Worm (Caenorhabditis elegans) whole organism, late embryonic: ENCODE measurements around the gene dcr-1.

Experiments
- C08G9.2 ChIP-seq: sonication (generic microtip); optimal IDR thresholded peaks from 2 replicates; lab custom pipeline; 2016; ENCODE audit warnings: mild to moderate bottlenecking, missing genetic modification characterization, moderate library complexity, missing compliant biosample characterization
- F13H6.1 ChIP-seq: sonication (generic microtip); optimal IDR thresholded peaks from 2 replicates; lab custom pipeline; 2016; ENCODE audit warnings: missing genetic modification characterization, missing compliant biosample characterization
- K02D7.2 ChIP-seq: sonication (generic microtip); optimal IDR thresholded peaks from 2 replicates; lab custom pipeline; 2017; ENCODE audit warnings: mild to moderate bottlenecking, missing genetic modification characterization, missing compliant biosample characterization
- T23F11.4 ChIP-seq: fragments of 200-800 bp; sonication (Bioruptor generic); optimal IDR thresholded peaks from 2 replicates; lab custom pipeline; 2018; ENCODE audit warnings: mild to moderate bottlenecking, missing genetic modification characterization, missing compliant biosample characterization
- ahr-1 ChIP-seq: sonication (generic microtip); optimal IDR thresholded peaks from 2 replicates; lab custom pipeline; 2016; ENCODE audit warnings: missing genetic modification characterization, missing compliant biosample characterization
- ceh-18 ChIP-seq: sonication (generic microtip); optimal IDR thresholded peaks from 2 replicates; lab custom pipeline; 2016; ENCODE audit warnings: missing genetic modification characterization, missing compliant biosample characterization
- ceh-19 ChIP-seq: fragments of 200-800 bp; sonication (Bioruptor generic); optimal IDR thresholded peaks from 2 replicates; lab custom pipeline; 2018; ENCODE audit warnings: mild to moderate bottlenecking, missing genetic modification characterization, missing compliant biosample characterization
- ceh-2 ChIP-seq: sonication (generic microtip); optimal IDR thresholded peaks from 2 replicates; lab custom pipeline; 2016; ENCODE audit warnings: missing genotype, missing genetic modification characterization, missing compliant biosample characterization
- ceh-24 ChIP-seq: sonication (generic microtip); optimal IDR thresholded peaks from 2 replicates; lab custom pipeline; 2016; ENCODE audit warnings: mild to moderate bottlenecking, missing genetic modification characterization, missing compliant biosample characterization
- ceh-30 ChIP-seq: fragments of 150-350 bp; optimal IDR thresholded peaks from 2 replicates; lab custom pipeline; 2014; ENCODE audit warnings: missing biosample characterization, missing genetic modification characterization
- ceh-34 ChIP-seq: sonication (generic microtip); optimal IDR thresholded peaks from 2 replicates; lab custom pipeline; 2016; ENCODE audit warnings: mild to moderate bottlenecking, missing genetic modification characterization, missing compliant biosample characterization
- ceh-45 ChIP-seq: fragments of 200-800 bp; sonication (Bioruptor generic); IDR thresholded peaks from 2 replicates; pipeline ENCODE4 v1.3.6; 2022; ENCODE audit warnings: missing genetic modification reagents, missing genetic modification characterization, missing compliant biosample characterization
- ceh-48 ChIP-seq: sonication (generic microtip); optimal IDR thresholded peaks from 2 replicates; lab custom pipeline; 2016; ENCODE audit warnings: missing genetic modification characterization, inconsistent platforms, missing compliant biosample characterization
- ceh-9 ChIP-seq: sonication (generic microtip); optimal IDR thresholded peaks from 2 replicates; lab custom pipeline; 2016; ENCODE audit warnings: mild to moderate bottlenecking, missing genetic modification characterization, inconsistent platforms, missing compliant biosample characterization
- che-1 ChIP-seq: sonication (generic microtip); optimal IDR thresholded peaks from 2 replicates; lab custom pipeline; 2016; ENCODE audit warnings: mild to moderate bottlenecking, missing genetic modification characterization, missing compliant biosample characterization
- dmd-4 ChIP-seq: sonication (generic microtip); optimal IDR thresholded peaks from 2 replicates; lab custom pipeline; 2016; ENCODE audit warnings: borderline replicate concordance, missing genetic modification characterization, missing compliant biosample characterization
- dve-1 ChIP-seq: sonication (generic microtip); optimal IDR thresholded peaks from 2 replicates; lab custom pipeline; 2017; ENCODE audit warnings: antibody characterized with exemption, mild to moderate bottlenecking, missing genetic modification characterization, missing compliant biosample characterization
- elt-2 ChIP-seq: sonication (generic microtip); optimal IDR thresholded peaks from 2 replicates; lab custom pipeline; 2016; ENCODE audit warnings: missing genetic modification reagents, missing genetic modification characterization, missing compliant biosample characterization
- ets-4 ChIP-seq: sonication (generic microtip); optimal IDR thresholded peaks from 2 replicates; lab custom pipeline; 2016; ENCODE audit warnings: missing genetic modification characterization, missing compliant biosample characterization
- eyg-1 ChIP-seq: sonication (generic microtip); optimal IDR thresholded peaks from 2 replicates; lab custom pipeline; 2016; ENCODE audit warnings: missing genotype, missing genetic modification characterization, missing compliant biosample characterization
- fkh-10 ChIP-seq: fragments of 150-350 bp; optimal IDR thresholded peaks from 2 replicates; lab custom pipeline; 2014; ENCODE audit warnings: missing biosample characterization, missing genetic modification reagents, missing genetic modification characterization
- fkh-6 ChIP-seq: sonication (generic microtip); optimal IDR thresholded peaks from 2 replicates; lab custom pipeline; 2016; ENCODE audit warnings: missing genetic modification characterization, missing compliant biosample characterization
- hlh-15 ChIP-seq: sonication (generic microtip); optimal IDR thresholded peaks from 2 replicates; lab custom pipeline; 2016; ENCODE audit warnings: missing genetic modification characterization, missing compliant biosample characterization
- hlh-6 ChIP-seq: sonication (generic microtip); optimal IDR thresholded peaks from 2 replicates; lab custom pipeline; 2016; ENCODE audit warnings: missing genotype, missing genetic modification characterization, missing compliant biosample characterization
- hlh-8 ChIP-seq: sonication (generic microtip); optimal IDR thresholded peaks from 2 replicates; lab custom pipeline; 2016; ENCODE audit warnings: missing genotype, missing genetic modification characterization, missing compliant biosample characterization
- lim-6 ChIP-seq: sonication (generic microtip); optimal IDR thresholded peaks from 2 replicates; lab custom pipeline; 2016; ENCODE audit warnings: missing genetic modification characterization, missing compliant biosample characterization
- lin-11 ChIP-seq: fragments of 200-800 bp; sonication (Bioruptor generic); optimal IDR thresholded peaks from 2 replicates; lab custom pipeline; 2018; ENCODE audit warnings: mild to moderate bottlenecking, missing genetic modification characterization, missing compliant biosample characterization
- madf-2 ChIP-seq: sonication (generic microtip); optimal IDR thresholded peaks from 2 replicates; lab custom pipeline; 2017; ENCODE audit warnings: missing genetic modification characterization, missing compliant biosample characterization
- mec-3 ChIP-seq: sonication (generic microtip); optimal IDR thresholded peaks from 2 replicates; lab custom pipeline; 2016; ENCODE audit warnings: borderline replicate concordance, missing genetic modification characterization, missing compliant biosample characterization
- nhr-11 ChIP-seq: fragments of 150-350 bp; optimal IDR thresholded peaks from 2 replicates; lab custom pipeline; 2014; ENCODE audit warnings: missing biosample characterization, missing genetic modification characterization
- nhr-232 ChIP-seq: sonication (generic microtip); optimal IDR thresholded peaks from 2 replicates; lab custom pipeline; 2016; ENCODE audit warnings: missing genetic modification characterization, missing compliant biosample characterization
- pag-3 ChIP-seq: sonication (generic microtip); optimal IDR thresholded peaks from 2 replicates; lab custom pipeline; 2016; ENCODE audit warnings: missing compliant biosample characterization, missing genetic modification characterization, borderline replicate concordance
- pat-9 ChIP-seq: fragments of 200-800 bp; sonication (Bioruptor generic); optimal IDR thresholded peaks from 2 replicates; lab custom pipeline; 2018; ENCODE audit warnings: mild to moderate bottlenecking, missing genetic modification characterization, moderate library complexity, missing compliant biosample characterization
- pha-2 ChIP-seq: sonication (generic microtip); optimal IDR thresholded peaks from 2 replicates; lab custom pipeline; 2017; ENCODE audit warnings: mild to moderate bottlenecking, missing genetic modification characterization, missing compliant biosample characterization
- pha-4 ChIP-seq: fragments of 150-350 bp; optimal IDR thresholded peaks from 2 replicates; lab custom pipeline; 2018; ENCODE audit warnings: missing biosample characterization, missing genetic modification reagents, missing genetic modification characterization
- ref-2 ChIP-seq: sonication (generic microtip); optimal IDR thresholded peaks from 2 replicates; lab custom pipeline; 2016; ENCODE audit warnings: missing genetic modification characterization, missing compliant biosample characterization
- sox-4 ChIP-seq: sonication (generic microtip); optimal IDR thresholded peaks from 2 replicates; lab custom pipeline; 2017; ENCODE audit warnings: mild to moderate bottlenecking, missing genetic modification characterization, inconsistent platforms, missing compliant biosample characterization
- tbx-2 ChIP-seq: sonication (generic microtip); optimal IDR thresholded peaks from 2 replicates; lab custom pipeline; 2016; ENCODE audit warnings: missing genetic modification characterization, missing compliant biosample characterization
- tbx-7 ChIP-seq: sonication (generic microtip); optimal IDR thresholded peaks from 2 replicates; lab custom pipeline; 2016; ENCODE audit warnings: missing genotype, missing genetic modification characterization, missing compliant biosample characterization
- unc-3 ChIP-seq, 2 experiments: fragments of 200-800 bp in 1 of 2; sonication (Bioruptor generic) in 1 of 2; sonication (generic microtip) in 1 of 2; conservative IDR thresholded peaks in 1 of 2; optimal IDR thresholded peaks in 1 of 2; 2 replicates each; pipeline versions ENCODE4 v1.3.6 to Lab custom; 2016 to 2022; ENCODE audit warnings: missing compliant biosample characterization in 2 of 2, missing genetic modification characterization in 2 of 2, missing genetic modification reagents in 1 of 2
- unc-86 ChIP-seq: sonication (generic microtip); optimal IDR thresholded peaks from 2 replicates; lab custom pipeline; 2016; ENCODE audit warnings: missing genetic modification characterization, missing compliant biosample characterization

dcr-1 gene

DNA sequence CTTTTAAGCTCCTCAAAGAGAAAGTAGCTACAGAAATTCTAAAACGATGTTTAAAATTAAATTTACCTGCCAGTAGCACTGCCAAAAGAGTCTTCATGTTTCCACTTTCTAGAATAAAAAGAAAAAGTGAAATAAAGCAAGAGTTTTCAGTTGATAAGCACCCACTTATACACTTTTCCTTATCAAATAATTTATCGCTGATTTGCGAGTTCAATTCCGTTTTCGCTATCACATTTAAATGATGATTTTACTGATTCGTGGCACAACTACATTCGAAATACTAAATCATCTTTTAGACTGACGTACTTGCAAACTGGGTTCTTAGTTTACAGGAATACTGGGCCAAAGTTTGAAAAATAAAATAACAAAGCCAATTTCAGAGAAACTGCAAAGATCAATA lies 29.1 kb downstream of the dcr-1 start, which contains the start of gene K12H4.7:
K12H4.7 (minus strand) TSS at position 138 of the 400 bp plus-strand sequence.
- TF ChIP-seq elt-2 (tag; lab: Kevin White, UChicago) (peak; percentile 33), ceh-18 (no peak)
- TF ChIP-seq, all 69 proteins: peak for 1

DNA sequence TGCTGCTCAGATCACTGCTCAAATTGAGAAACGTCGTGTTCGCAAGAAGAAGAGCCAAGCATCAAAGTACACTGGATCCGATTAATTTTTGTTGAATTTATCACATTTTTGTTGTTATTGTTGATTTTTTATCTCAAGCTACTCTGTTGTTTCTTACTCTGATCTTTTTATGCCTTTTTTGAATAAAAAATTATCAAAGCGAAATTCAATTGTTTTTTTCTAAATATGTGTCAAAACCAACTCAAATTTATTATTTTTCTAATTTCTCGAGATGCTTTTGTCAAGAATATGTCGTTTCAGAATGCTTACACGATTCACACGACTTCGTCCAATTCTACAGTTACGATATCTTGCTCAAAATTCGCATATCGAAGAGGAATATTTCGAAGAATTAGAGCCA lies 32.7 kb downstream of the dcr-1 start, which contains the start of gene K12H4.2:
K12H4.2 (plus strand) TSS at position 301 of the 400 bp plus-strand sequence.
- no peak for TF ChIP-seq pha-4 (tag; lab: Kevin White, UChicago)

DNA sequence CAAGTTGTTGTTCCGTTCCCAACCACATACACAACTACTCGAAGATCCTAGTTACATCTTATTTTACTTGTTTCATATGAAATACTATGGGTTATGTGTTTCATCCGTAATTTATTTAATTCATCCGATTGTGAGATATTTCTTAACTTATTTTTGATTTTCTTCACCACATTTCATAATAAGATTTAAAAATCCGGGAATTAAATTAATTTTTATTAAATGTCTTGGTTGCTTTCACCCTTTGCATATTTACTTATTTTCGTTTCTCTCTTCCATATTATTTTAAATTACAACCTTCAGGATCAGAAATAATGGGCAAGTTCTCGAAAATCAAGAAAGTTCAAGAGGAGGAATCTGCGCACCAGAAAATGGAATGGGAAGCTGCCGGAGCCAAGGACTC lies 34.3 kb downstream of the dcr-1 start, which contains the start of gene K12H4.3:
K12H4.3 (plus strand) TSS at position 301 of the 400 bp plus-strand sequence.
- TF ChIP-seq mec-3 (tag; lab: Kevin White, UChicago) (no peak), unc-86 (tag; lab: Kevin White, UChicago) (no peak), tbx-7 (tag; lab: Kevin White, UChicago) (no peak), ceh-19 (no peak), pha-2 (no peak), ceh-9 (tag; lab: Kevin White, UChicago) (no peak), ets-4 (no peak)

DNA sequence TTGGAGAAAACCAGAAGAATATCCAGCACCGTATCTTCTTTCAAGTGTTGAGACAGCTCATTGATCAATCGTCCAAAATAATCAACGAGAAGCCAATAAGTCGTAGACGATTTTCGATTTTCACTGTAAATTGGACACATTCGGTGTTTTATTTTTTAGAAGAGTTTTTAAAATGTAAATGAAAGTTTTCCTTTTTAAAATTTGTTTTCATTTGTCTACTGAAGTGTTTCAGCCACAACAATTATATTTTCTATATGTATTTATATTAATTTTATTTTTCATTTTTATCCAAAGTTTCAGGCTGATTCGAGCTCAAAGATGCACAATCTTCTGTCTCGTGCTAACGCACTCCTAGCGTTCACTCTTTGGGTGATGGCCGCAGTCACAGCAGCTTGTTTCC lies 35.4 kb downstream of the dcr-1 start, which contains the start of gene spcs-3:
spcs-3 (plus strand) TSS at position 301 of the 400 bp plus-strand sequence.
- TF ChIP-seq ref-2, result no peak
- no peak for TF ChIP-seq K02D7.2 (tag; lab: Kevin White, UChicago)
- TF ChIP-seq lin-11, result no peak
- no peak for TF ChIP-seq ahr-1 (tag; lab: Kevin White, UChicago)
- TF ChIP-seq pag-3 (tag; lab: Kevin White, UChicago), result no peak
- no peak for TF ChIP-seq ceh-30
- TF ChIP-seq hlh-8 (tag; lab: Kevin White, UChicago), result no peak
- no peak for TF ChIP-seq fkh-6 (tag; lab: Kevin White, UChicago)
- no peak for TF ChIP-seq eyg-1 (tag; lab: Kevin White, UChicago)
- TF ChIP-seq F13H6.1 (tag; lab: Kevin White, UChicago), result no peak
- no peak for TF ChIP-seq ceh-19
- TF ChIP-seq ceh-2 (tag; lab: Kevin White, UChicago), result no peak
- TF ChIP-seq T23F11.4, result no peak
- no peak for TF ChIP-seq ceh-48
- TF ChIP-seq dmd-4 (tag; lab: Kevin White, UChicago), result no peak
- no peak for TF ChIP-seq fkh-10 (GFP tag; lab: Kevin White, UChicago)

DNA sequence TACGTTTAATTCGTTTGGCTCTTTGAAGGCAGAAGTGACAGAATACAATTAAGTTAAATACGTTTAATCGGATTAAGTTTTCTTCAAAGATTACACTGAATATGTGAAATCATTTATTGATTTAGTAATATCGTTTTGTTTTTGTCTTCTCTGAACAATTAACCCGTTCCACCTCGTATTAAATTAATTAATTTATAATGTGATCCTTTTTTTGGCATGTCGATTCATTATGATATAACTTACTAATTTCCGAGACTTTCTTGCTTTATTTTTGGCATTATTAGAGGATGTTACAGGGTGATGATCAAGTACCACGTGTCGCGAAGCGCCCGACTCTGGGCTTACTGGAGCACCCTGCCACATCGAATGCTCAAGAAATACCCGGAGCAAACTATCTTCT lies 35.9 kb downstream of the dcr-1 start, which contains the start of gene K12H4.5:
K12H4.5 (plus strand) TSS at position 301 of the 400 bp plus-strand sequence.
- TF ChIP-seq ceh-34 (tag; lab: Kevin White, UChicago), result no peak

DNA sequence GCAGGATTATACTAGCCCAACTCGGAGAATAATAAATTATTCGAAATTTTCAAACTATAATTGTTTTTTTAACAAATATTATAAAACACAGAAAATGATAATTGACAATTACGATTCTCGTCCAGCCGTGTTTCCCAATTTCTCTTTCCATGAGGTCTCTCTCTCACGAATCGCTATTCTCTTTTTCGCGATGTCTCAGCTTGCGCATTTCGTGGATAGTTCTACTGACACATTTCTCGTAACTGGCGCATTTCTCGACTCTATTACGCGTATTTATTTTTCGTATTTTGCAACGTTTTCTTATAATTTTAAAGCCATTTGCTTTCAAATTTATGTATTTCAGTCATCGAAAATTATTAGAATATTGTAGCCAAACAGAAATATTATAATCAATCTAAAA lies 36.3 kb downstream of the dcr-1 start:
- TF ChIP-seq ceh-24 (tag; lab: Kevin White, UChicago), result peak; percentile 98
- TF ChIP-seq dmd-4 (tag; lab: Kevin White, UChicago), result peak; percentile 100
- peak; percentile 99 for TF ChIP-seq pat-9 (tag; lab: Kevin White, UChicago)
- TF ChIP-seq K02D7.2 (tag; lab: Kevin White, UChicago), result peak; percentile 99
- TF ChIP-seq lin-11, result peak; percentile 96
- peak; percentile 100 for TF ChIP-seq C08G9.2 (tag; lab: Kevin White, UChicago)
- peak; percentile 96 for TF ChIP-seq nhr-232 (tag; lab: Kevin White, UChicago)
- TF ChIP-seq madf-2, result peak; percentile 100
- peak; percentile 100 for TF ChIP-seq ceh-45 (GFP tag; lab: Robert Waterston, UW)
- TF ChIP-seq che-1 (tag; lab: Kevin White, UChicago), result peak; percentile 96
- TF ChIP-seq ref-2, result peak; percentile 100
- TF ChIP-seq sox-4 (tag; lab: Kevin White, UChicago), result peak; percentile 99
- TF ChIP-seq tbx-2 (tag; lab: Kevin White, UChicago), result peak; percentile 100
- TF ChIP-seq hlh-6 (tag; lab: Kevin White, UChicago), result peak; percentile 100
- peak; percentile 100 for TF ChIP-seq ceh-18
- no peak for TF ChIP-seq pha-4 (tag; lab: Kevin White, UChicago)
- peak; percentile 100 for TF ChIP-seq lim-6 (tag; lab: Kevin White, UChicago)
- TF ChIP-seq unc-3 (GFP tag; conservative IDR thresholded peaks at IDR 0.05; lab: Robert Waterston, UW), result peak; percentile 100
- TF ChIP-seq unc-3 (tag; optimal IDR thresholded peaks at IDR 0.05; lab: Kevin White, UChicago), result peak; percentile 100
- peak; percentile 100 for TF ChIP-seq unc-86 (tag; lab: Kevin White, UChicago)
- peak; percentile 98 for TF ChIP-seq dve-1
- TF ChIP-seq tbx-7 (tag; lab: Kevin White, UChicago), result peak; percentile 100
- no peak for TF ChIP-seq nhr-11
- peak; percentile 99 for TF ChIP-seq T23F11.4
- peak; percentile 100 for TF ChIP-seq hlh-15
